Worm (Caenorhabditis elegans) whole organism, L2 larva: Measurements from ENCODE around the gene F41C3.11.

Experiments used
- C34F6.9 ChIP-seq: fragments of 150-350 bp; optimal IDR thresholded peaks from 2 replicates; lab custom pipeline; 2014; ENCODE audit warnings: missing biosample characterization, missing genetic modification characterization
- F13H6.1 ChIP-seq: sonication (generic microtip); optimal IDR thresholded peaks from 2 replicates; lab custom pipeline; 2016; ENCODE audit warnings: missing genetic modification characterization, missing compliant biosample characterization
- R02D3.7 ChIP-seq: fragments of 150-350 bp; optimal IDR thresholded peaks from 2 replicates; lab custom pipeline; 2014; ENCODE audit warnings: missing biosample characterization, missing genetic modification characterization
- Y55F3AM.14 ChIP-seq: fragments of 200-800 bp; sonication (Bioruptor generic); optimal IDR thresholded peaks from 2 replicates; lab custom pipeline; 2018; ENCODE audit warnings: mild to moderate bottlenecking, missing genetic modification characterization, missing compliant biosample characterization
- ZK546.5 ChIP-seq: sonication (generic microtip); optimal IDR thresholded peaks from 2 replicates; lab custom pipeline; 2017; ENCODE audit warnings: missing biosample characterization, missing genetic modification characterization
- ama-1 ChIP-seq: fragments of 150-350 bp; optimal IDR thresholded peaks from 2 replicates; lab custom pipeline; 2018; ENCODE audit warnings: inconsistent platforms
- ceh-16 ChIP-seq: fragments of 150-350 bp; optimal IDR thresholded peaks from 2 replicates; lab custom pipeline; 2014; ENCODE audit warnings: missing biosample characterization, missing genetic modification characterization
- ceh-82 ChIP-seq: fragments of 150-350 bp; optimal IDR thresholded peaks from 2 replicates; lab custom pipeline; 2014; ENCODE audit warnings: missing biosample characterization, missing genetic modification characterization
- crh-2 ChIP-seq: sonication (generic microtip); optimal IDR thresholded peaks from 2 replicates; lab custom pipeline; 2017; ENCODE audit warnings: missing biosample characterization, missing genetic modification characterization
- dmd-4 ChIP-seq: sonication (generic microtip); optimal IDR thresholded peaks from 2 replicates; lab custom pipeline; 2017; ENCODE audit warnings: missing biosample characterization, missing genetic modification characterization
- egl-27 ChIP-seq: sonication (generic microtip); optimal IDR thresholded peaks from 3 replicates; lab custom pipeline; 2017; ENCODE audit warnings: missing biosample characterization, missing genetic modification reagents, missing genetic modification characterization
- elt-1 ChIP-seq: fragments of 150-350 bp; optimal IDR thresholded peaks from 2 replicates; lab custom pipeline; 2014; ENCODE audit warnings: missing biosample characterization, missing genetic modification characterization
- elt-3 ChIP-seq: sonication (generic microtip); optimal IDR thresholded peaks from 2 replicates; lab custom pipeline; 2017; ENCODE audit warnings: missing biosample characterization, missing genetic modification characterization
- fos-1 ChIP-seq: fragments of 150-350 bp; optimal IDR thresholded peaks from 2 replicates; lab custom pipeline; 2014; ENCODE audit warnings: missing biosample characterization, missing genetic modification characterization
- lin-13 ChIP-seq: fragments of 150-350 bp; optimal IDR thresholded peaks from 2 replicates; lab custom pipeline; 2014; ENCODE audit warnings: missing biosample characterization, missing genetic modification reagents, missing genetic modification characterization
- lsy-2 ChIP-seq, 2 experiments: fragments of 150-350 bp in 1 of 2; sonication (generic microtip) in 1 of 2; optimal IDR thresholded peaks; 2 replicates each; lab custom pipeline; 2014 to 2017; ENCODE audit warnings: missing biosample characterization in 2 of 2, missing genetic modification characterization in 2 of 2
- mdl-1 ChIP-seq, 2 experiments: fragments of 150-350 bp in 1 of 2; sonication (generic microtip) in 1 of 2; optimal IDR thresholded peaks; 2 replicates each; lab custom pipeline; 2017; ENCODE audit warnings: missing biosample characterization in 2 of 2, missing genetic modification characterization in 2 of 2
- nhr-11 ChIP-seq: fragments of 150-350 bp; optimal IDR thresholded peaks from 2 replicates; lab custom pipeline; 2014; ENCODE audit warnings: missing biosample characterization, missing genetic modification characterization
- nhr-12 ChIP-seq: fragments of 150-350 bp; optimal IDR thresholded peaks from 2 replicates; lab custom pipeline; 2014; ENCODE audit warnings: missing biosample characterization, missing genetic modification characterization
- nhr-21 ChIP-seq: fragments of 150-350 bp; optimal IDR thresholded peaks from 2 replicates; lab custom pipeline; 2014; ENCODE audit warnings: missing biosample characterization, missing genetic modification characterization
- nhr-237 ChIP-seq: fragments of 150-350 bp; optimal IDR thresholded peaks from 2 replicates; lab custom pipeline; 2014; ENCODE audit warnings: missing biosample characterization, missing genetic modification characterization
- nhr-25 ChIP-seq: fragments of 150-350 bp; sonication (generic microtip); optimal IDR thresholded peaks from 3 replicates; lab custom pipeline; 2014; ENCODE audit warnings: missing biosample characterization, missing genetic modification characterization
- nhr-6 ChIP-seq: fragments of 150-350 bp; optimal IDR thresholded peaks from 2 replicates; lab custom pipeline; 2014; ENCODE audit warnings: missing biosample characterization, missing genetic modification characterization
- nhr-77 ChIP-seq: fragments of 150-350 bp; optimal IDR thresholded peaks from 2 replicates; lab custom pipeline; 2014; ENCODE audit warnings: missing biosample characterization, missing genetic modification characterization
- peb-1 ChIP-seq: fragments of 150-350 bp; optimal IDR thresholded peaks from 2 replicates; lab custom pipeline; 2014; ENCODE audit warnings: missing biosample characterization, missing genetic modification characterization
- skn-1 ChIP-seq: sonication (generic microtip); optimal IDR thresholded peaks from 2 replicates; lab custom pipeline; 2017; ENCODE audit warnings: missing biosample characterization, missing genetic modification characterization
- sma-3 ChIP-seq: sonication (generic microtip); optimal IDR thresholded peaks from 2 replicates; lab custom pipeline; 2016; ENCODE audit warnings: missing genetic modification reagents, missing genetic modification characterization, missing compliant biosample characterization
- sma-9 ChIP-seq, 2 experiments: fragments of 150-350 bp in 1 of 2; sonication (generic microtip) in 1 of 2; optimal IDR thresholded peaks; 2 replicates each; lab custom pipeline; 2014 to 2016; ENCODE audit warnings: missing genetic modification characterization in 2 of 2, mild to moderate bottlenecking in 1 of 2, missing biosample characterization in 1 of 2, missing compliant biosample characterization in 1 of 2, missing genetic modification reagents in 1 of 2, moderate library complexity in 1 of 2
- snpc-4 ChIP-seq: fragments of 150-350 bp; optimal IDR thresholded peaks from 2 replicates; lab custom pipeline; 2014; ENCODE audit warnings: missing biosample characterization, missing genetic modification characterization
- unc-39 ChIP-seq: fragments of 150-350 bp; optimal IDR thresholded peaks from 2 replicates; lab custom pipeline; 2014; ENCODE audit warnings: missing biosample characterization, missing genetic modification characterization
- unc-55 ChIP-seq: fragments of 150-350 bp; sonication (generic microtip); optimal IDR thresholded peaks from 3 replicates; lab custom pipeline; 2014; ENCODE audit warnings: missing biosample characterization, missing genetic modification reagents, missing genetic modification characterization
- unc-62 ChIP-seq: fragments of 150-350 bp; optimal IDR thresholded peaks from 2 replicates; lab custom pipeline; 2014; ENCODE audit warnings: missing biosample characterization, missing genetic modification reagents, missing genetic modification characterization
- zag-1 ChIP-seq: fragments of 150-350 bp; optimal IDR thresholded peaks from 2 replicates; lab custom pipeline; 2014; ENCODE audit warnings: missing biosample characterization, missing genetic modification characterization
- ztf-1 ChIP-seq: fragments of 200-800 bp; sonication (Bioruptor generic); conservative IDR thresholded peaks from 2 replicates; pipeline ENCODE4 v1.3.6; 2022; ENCODE audit warnings: missing genetic modification characterization, missing compliant biosample characterization
- ztf-11 ChIP-seq: sonication (generic microtip); optimal IDR thresholded peaks from 2 replicates; lab custom pipeline; 2017; ENCODE audit warnings: missing biosample characterization, missing genetic modification characterization
- ztf-4 ChIP-seq: fragments of 150-350 bp; optimal IDR thresholded peaks from 2 replicates; lab custom pipeline; 2014; ENCODE audit warnings: missing biosample characterization, missing genetic modification characterization

F41C3.11 gene

ce11 chrII:4684852-4685251, 48.9 kb downstream of the F41C3.11 start:
- no peak for TF ChIP-seq lin-13 (GFP tag; lab: Kevin White, UChicago)
- TF ChIP-seq elt-3 (tag; lab: Kevin White, UChicago), result no peak
- no peak for TF ChIP-seq ama-1 (lab: Kevin White, UChicago)
- TF ChIP-seq skn-1 (tag; lab: Kevin White, UChicago), result no peak
- no peak for TF ChIP-seq ztf-1 (GFP tag; lab: Robert Waterston, UW)
- TF ChIP-seq nhr-237 (tag; lab: Kevin White, UChicago), result no peak
- TF ChIP-seq fos-1 (tag; lab: Kevin White, UChicago), result no peak
- no peak for TF ChIP-seq zag-1 (tag; lab: Kevin White, UChicago)
- no peak for TF ChIP-seq dmd-4 (tag; lab: Kevin White, UChicago)
- no peak for TF ChIP-seq F13H6.1 (tag; lab: Kevin White, UChicago)
- TF ChIP-seq Y55F3AM.14 (GFP tag; lab: Kevin White, UChicago), result no peak
- no peak for TF ChIP-seq snpc-4
- no peak for TF ChIP-seq ztf-4 (tag; lab: Kevin White, UChicago)
- TF ChIP-seq nhr-21 (tag; lab: Kevin White, UChicago), result no peak
- TF ChIP-seq mdl-1 (tag; optimal IDR thresholded peaks at IDR 0.05; lab: Kevin White, UChicago), result no peak
- no peak for TF ChIP-seq unc-62 (GFP tag; lab: Kevin White, UChicago)
- no peak for TF ChIP-seq sma-9 (GFP tag; optimal IDR thresholded peaks at IDR 0.05; lab: Kevin White, UChicago)
- no peak for TF ChIP-seq sma-9 (tag; optimal IDR thresholded peaks at IDR 0.05; lab: Kevin White, UChicago)
- TF ChIP-seq R02D3.7, result no peak

ce11 chrII:4683693-4684092, 50.1 kb downstream of the F41C3.11 start, which contains the start of gene sre-40:
sre-40 (minus strand) TSS chrII:4683793.
- no peak for TF ChIP-seq nhr-25 (tag; lab: Kevin White, UChicago)
- no peak for TF ChIP-seq lsy-2 (tag; optimal IDR thresholded peaks at IDR 0.05; lab: Kevin White, UChicago)
- no peak for TF ChIP-seq egl-27 (tag; lab: Kevin White, UChicago)
- no peak for TF ChIP-seq nhr-12 (tag; lab: Kevin White, UChicago)
- no peak for TF ChIP-seq nhr-6 (tag; lab: Kevin White, UChicago)
- no peak for TF ChIP-seq nhr-11 (tag; lab: Kevin White, UChicago)
- TF ChIP-seq unc-39, result no peak
- no peak for TF ChIP-seq unc-55 (GFP tag; lab: Kevin White, UChicago)
- no peak for TF ChIP-seq ceh-16 (tag; lab: Kevin White, UChicago)
- no peak for TF ChIP-seq F13H6.1 (tag; lab: Kevin White, UChicago)
- no peak for TF ChIP-seq ZK546.5 (tag; lab: Kevin White, UChicago)
- no peak for TF ChIP-seq fos-1 (tag; lab: Kevin White, UChicago)
- no peak for TF ChIP-seq zag-1 (tag; lab: Kevin White, UChicago)
- no peak for TF ChIP-seq nhr-77
- no peak for TF ChIP-seq ztf-11 (tag; lab: Kevin White, UChicago)
- no peak for TF ChIP-seq dmd-4 (tag; lab: Kevin White, UChicago)
- no peak for TF ChIP-seq ztf-1 (GFP tag; lab: Robert Waterston, UW)

DNA sequence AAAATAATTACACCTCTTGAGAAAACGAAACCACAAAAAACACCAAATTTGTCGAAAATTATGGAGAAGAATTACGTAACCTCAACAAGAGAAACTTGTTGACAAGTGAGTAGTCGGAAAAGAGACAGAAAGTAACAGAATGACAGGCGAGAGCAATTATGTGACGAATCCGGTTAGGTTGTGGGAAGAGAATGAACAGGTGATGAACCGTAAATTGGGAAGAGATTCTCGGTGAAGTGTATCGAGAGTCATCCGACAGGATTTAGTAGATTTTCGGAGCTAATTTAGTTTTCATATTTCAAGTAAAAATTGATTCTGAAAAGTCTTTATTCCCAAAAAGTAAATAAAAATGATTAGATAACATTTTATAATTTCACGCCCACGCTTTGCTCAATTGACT, 52.4 kb downstream of the F41C3.11 start, which contains the start of gene T05A7.7:
Gene T05A7.7, minus strand, starts transcription at position 101 of the 400 bp plus-strand sequence.
- no peak for TF ChIP-seq fos-1 (tag; lab: Kevin White, UChicago)
- TF ChIP-seq ama-1 (lab: Kevin White, UChicago), result no peak
- TF ChIP-seq sma-3 (GFP tag; lab: Kevin White, UChicago), result no peak
- no peak for TF ChIP-seq peb-1 (tag; lab: Kevin White, UChicago)
- TF ChIP-seq elt-1 (tag; lab: Kevin White, UChicago), result no peak
- TF ChIP-seq mdl-1 (tag; optimal IDR thresholded peaks at IDR 0.05; lab: Kevin White, UChicago), result no peak
- TF ChIP-seq ceh-16 (tag; lab: Kevin White, UChicago), result no peak
- no peak for TF ChIP-seq C34F6.9 (tag; lab: Kevin White, UChicago)
- TF ChIP-seq ztf-11 (tag; lab: Kevin White, UChicago), result no peak
- no peak for TF ChIP-seq nhr-21 (tag; lab: Kevin White, UChicago)
- no peak for TF ChIP-seq nhr-237 (tag; lab: Kevin White, UChicago)
- no peak for TF ChIP-seq crh-2 (tag; lab: Kevin White, UChicago)
- TF ChIP-seq ceh-82 (tag; lab: Kevin White, UChicago), result no peak
- TF ChIP-seq, all 48 proteins: peak for 0
